Worm (Caenorhabditis elegans): ENCODE results near the gene F26G1.9.

Gene F26G1.9

DNA sequence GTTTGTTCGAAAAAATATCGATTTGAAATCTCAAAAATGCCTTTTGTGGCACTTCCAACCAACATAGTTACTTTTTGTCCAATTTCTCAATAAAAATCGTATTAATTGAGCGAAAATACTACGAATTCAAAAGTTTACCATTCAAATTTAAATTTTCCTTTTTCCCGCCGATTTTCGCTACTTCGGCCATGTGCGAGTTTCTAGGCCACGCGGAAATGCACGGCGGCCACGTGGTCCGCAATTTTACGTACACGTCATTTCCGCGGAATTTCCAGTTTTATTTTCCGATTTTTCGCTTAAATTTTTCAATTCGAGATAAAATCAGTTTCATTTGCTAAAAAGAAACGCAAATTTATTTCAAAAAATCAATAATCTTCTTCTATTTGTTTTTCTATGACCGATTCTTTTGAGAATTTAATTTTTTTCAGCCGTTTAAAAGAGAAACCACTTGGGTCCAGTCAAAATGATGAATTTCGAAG is 33.8 kb downstream of the F26G1.9 start, which contains the start of gene eas-1 (continued):
- peak; percentile 79 for TF ChIP-seq swsn-7 (tag; optimal IDR thresholded peaks at IDR 0.05)
- no peak for TF ChIP-seq nhr-77 (tag; optimal IDR thresholded peaks at IDR 0.05)
- TF ChIP-seq mab-9 (GFP tag; IDR thresholded peaks at IDR 0.05): peak; percentile 69
- no peak for TF ChIP-seq tlp-1 (tag; optimal IDR thresholded peaks at IDR 0.05)
- TF ChIP-seq jun-1 (tag; optimal IDR thresholded peaks at IDR 0.05): peak; percentile 73
- TF ChIP-seq lin-14 (GFP tag; optimal IDR thresholded peaks at IDR 0.05): peak; percentile 83
- TF ChIP-seq C34B4.2 (tag; optimal IDR thresholded peaks at IDR 0.05): no peak
- TF ChIP-seq isw-1 (GFP tag; IDR thresholded peaks at IDR 0.05): peak; percentile 81
- no peak for TF ChIP-seq nhr-12 (tag; optimal IDR thresholded peaks at IDR 0.05)
- TF ChIP-seq irx-1 (tag; optimal IDR thresholded peaks at IDR 0.05): peak; percentile 92
- TF ChIP-seq nhr-19 (GFP tag; conservative IDR thresholded peaks at IDR 0.05): peak; percentile 82
- peak; percentile 10 for TF ChIP-seq zip-4 (GFP tag; optimal IDR thresholded peaks at IDR 0.05)
- TF ChIP-seq unc-30 (tag; optimal IDR thresholded peaks at IDR 0.05): no peak

DNA sequence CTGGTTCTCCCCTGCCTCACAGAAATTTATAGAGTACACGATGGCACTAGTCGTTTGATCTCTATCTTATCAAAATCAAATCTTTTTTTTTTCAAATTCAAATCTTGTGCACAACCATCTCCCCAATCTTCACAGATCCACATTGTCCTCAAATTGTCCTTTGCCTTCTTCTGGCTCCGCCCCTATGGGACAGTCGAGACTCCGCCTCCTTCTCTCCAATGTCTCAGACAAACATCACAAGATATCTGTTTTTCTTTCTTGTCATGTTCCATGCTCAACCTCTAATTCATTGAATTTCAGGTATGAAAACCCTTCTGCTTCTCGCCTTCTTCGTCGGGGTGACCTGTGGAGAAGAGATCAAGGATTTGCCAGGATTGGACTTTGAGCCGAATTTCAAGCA is 36.4 kb downstream of the F26G1.9 start, which contains the start of gene ctsa-1.1:
TSS of gene ctsa-1.1 (plus strand) at position 301 of the 400 bp plus-strand sequence.
- peak; percentile 8 for TF ChIP-seq rnt-1 (tag; optimal IDR thresholded peaks at IDR 0.05)
- no peak for TF ChIP-seq tbx-2 (tag; optimal IDR thresholded peaks at IDR 0.05)

DNA sequence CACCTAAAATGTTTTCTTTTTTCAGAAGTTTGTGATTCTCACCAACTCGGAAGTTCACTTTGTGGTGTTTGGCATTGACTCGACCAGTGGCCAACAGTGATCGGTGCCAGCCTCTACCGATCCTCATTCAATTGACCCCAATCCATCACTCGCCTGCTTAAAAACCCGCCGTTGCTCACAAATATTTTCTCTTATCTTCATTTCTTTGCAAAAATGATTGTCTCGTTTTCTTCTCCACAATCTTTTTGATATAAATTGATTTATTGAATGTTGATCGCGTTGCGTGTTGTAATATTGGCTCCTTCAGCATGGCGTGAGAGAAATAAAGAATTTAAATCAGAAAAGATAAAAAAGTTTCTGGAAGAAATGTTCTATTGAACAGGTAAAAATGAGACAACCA is 37.2 kb downstream of the F26G1.9 start:
- TF ChIP-seq sup-37 (GFP tag; optimal IDR thresholded peaks at IDR 0.05) (no peak), nhr-90 (tag; optimal IDR thresholded peaks at IDR 0.05; ENCODE audit: poor library complexity) (no peak), lin-14 (GFP tag; optimal IDR thresholded peaks at IDR 0.05) (peak; percentile 60), nhr-71 (tag; optimal IDR thresholded peaks at IDR 0.05) (peak; percentile 65), efl-1 (optimal IDR thresholded peaks at IDR 0.05) (peak in 1 of 2 experiments; percentile 12), efl-1 (GFP tag; optimal IDR thresholded peaks at IDR 0.05 in 1 of 2) (peak in 1 of 2 experiments; percentile 82), hlh-4 (tag; optimal IDR thresholded peaks at IDR 0.05) (no peak), mep-1 (tag; optimal IDR thresholded peaks at IDR 0.05) (no peak), fkh-8 (tag; optimal IDR thresholded peaks at IDR 0.05) (no peak), zag-1 (tag; optimal IDR thresholded peaks at IDR 0.05) (no peak), efl-3 (GFP tag; optimal IDR thresholded peaks at IDR 0.05) (no peak), hpl-2 (GFP tag; optimal IDR thresholded peaks at IDR 0.05) (no peak), pag-3 (tag; optimal IDR thresholded peaks at IDR 0.05; ENCODE audit: borderline replicate concordance, insufficient read depth) (peak; percentile 58), lsy-2 (tag; optimal IDR thresholded peaks at IDR 0.05) (peak; percentile 19 to 20), zip-4 (GFP tag; optimal IDR thresholded peaks at IDR 0.05) (no peak), C04F5.9 (tag; optimal IDR thresholded peaks at IDR 0.05) (no peak), ceh-82 (tag; optimal IDR thresholded peaks at IDR 0.05) (no peak), vab-15 (tag; optimal IDR thresholded peaks at IDR 0.05) (no peak), isw-1 (GFP tag; IDR thresholded peaks at IDR 0.05) (no peak), lin-39 (tag; optimal IDR thresholded peaks at IDR 0.05) (no peak), dpl-1 (GFP tag; optimal IDR thresholded peaks at IDR 0.05) (no peak), rnt-1 (tag; optimal IDR thresholded peaks at IDR 0.05) (peak; percentile 38), aly-2 (tag; optimal IDR thresholded peaks at IDR 0.05) (no peak), pqm-1 (tag; optimal IDR thresholded peaks at IDR 0.05) (no peak), nhr-237 (tag; optimal IDR thresholded peaks at IDR 0.05) (no peak), lin-13 (GFP tag; optimal IDR thresholded peaks at IDR 0.05) (no peak), snu-23 (GFP tag; optimal IDR thresholded peaks at IDR 0.05) (peak; percentile 19), ztf-4 (tag; optimal IDR thresholded peaks at IDR 0.05) (no peak), ces-1 (GFP tag; optimal IDR thresholded peaks at IDR 0.05) (no peak), pax-3 (tag; optimal IDR thresholded peaks at IDR 0.05) (no peak), elt-3 (tag; optimal IDR thresholded peaks at IDR 0.05) (no peak)
